Fruit fly (Drosophila melanogaster) whole organism: ENCODE results near the gene Ost48.

Experiments
- Dll ChIP-seq: fragments of >200 bp; optimal IDR thresholded peaks from 2 replicates; lab custom pipeline; 2017
- EcR ChIP-seq, 2 experiments: fragments of >200 bp; optimal IDR thresholded peaks; 2 replicates each; lab custom pipeline; 2017; ENCODE audit warnings: missing biosample characterization in 2 of 2, missing genetic modification characterization in 2 of 2, missing genetic modification reagents in 2 of 2
- psq ChIP-seq: fragments of >200 bp; optimal IDR thresholded peaks from 2 replicates; lab custom pipeline; 2017

DNA sequence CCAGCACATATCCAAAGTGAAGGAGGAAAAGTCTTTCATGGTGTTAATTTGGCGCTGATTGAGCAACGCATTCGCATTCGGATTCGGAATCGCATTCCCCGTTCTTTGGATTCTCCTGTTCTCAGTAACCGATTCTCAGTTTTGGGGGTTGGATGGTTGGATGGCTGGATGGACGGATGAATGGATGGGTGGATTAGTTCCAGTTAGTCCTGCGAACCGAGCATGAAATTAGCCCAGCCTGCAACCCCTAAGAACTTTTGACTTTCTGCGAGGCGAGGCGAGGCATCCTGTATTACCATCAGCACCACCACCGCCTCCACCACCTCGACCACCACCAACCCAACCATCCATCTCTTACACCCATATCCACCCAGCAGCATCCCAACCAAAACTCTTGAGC is 28.1 kb downstream of the Ost48 start:
- TF ChIP-seq EcR (GFP tag; optimal IDR thresholded peaks at IDR 0.05; lab: Kevin White, UChicago) = no peak
- TF ChIP-seq psq (lab: Kevin White, UChicago) = no peak
- no peak for TF ChIP-seq Dll (lab: Kevin White, UChicago)
